Fruit fly (Drosophila melanogaster) whole organism, embryonic: ENCODE results near the gene CG33107.

Source experiments
- B-H1 ChIP-seq: fragments of 200-800 bp; sonication (Bioruptor generic); IDR thresholded peaks from 3 replicates; pipeline ENCODE4 v1.3.6; 2022; ENCODE audit warnings: missing biosample characterization, missing genetic modification characterization
- CG10565 ChIP-seq: fragments of 200-800 bp; sonication (Bioruptor generic); optimal IDR thresholded peaks from 3 replicates; lab custom pipeline; 2016; ENCODE audit warnings: missing biosample characterization, mild to moderate bottlenecking, missing genetic modification characterization
- CG11247 ChIP-seq: fragments of 200-800 bp; sonication (Bioruptor generic); IDR thresholded peaks from 2 replicates; pipeline ENCODE4 v1.3.6; 2022; ENCODE audit warnings: missing biosample characterization, missing genetic modification characterization
- CG11398 ChIP-seq: fragments of 200-800 bp; sonication (Bioruptor generic); optimal IDR thresholded peaks from 2 replicates; lab custom pipeline; 2016; ENCODE audit warnings: missing biosample characterization, missing genetic modification characterization
- CG12071 ChIP-seq: fragments of 200-800 bp; sonication (Bioruptor generic); optimal IDR thresholded peaks from 3 replicates; lab custom pipeline; 2018; ENCODE audit warnings: missing biosample characterization, mild to moderate bottlenecking, missing genetic modification characterization
- CG12155 ChIP-seq: fragments of 200-800 bp; sonication (Bioruptor generic); optimal IDR thresholded peaks from 3 replicates; lab custom pipeline; 2016; ENCODE audit warnings: missing biosample characterization, missing genetic modification characterization
- CG12219 ChIP-seq: fragments of 200-800 bp; sonication (Bioruptor generic); optimal IDR thresholded peaks from 3 replicates; lab custom pipeline; 2018; ENCODE audit warnings: missing biosample characterization, mild to moderate bottlenecking, missing genetic modification characterization
- CG13894 ChIP-seq: fragments of 200-800 bp; sonication (Bioruptor generic); optimal IDR thresholded peaks from 3 replicates; lab custom pipeline; 2018; ENCODE audit warnings: missing biosample characterization, mild to moderate bottlenecking, missing genetic modification characterization, moderate library complexity
- CG15073 ChIP-seq: fragments of 200-800 bp; sonication (Bioruptor generic); optimal IDR thresholded peaks from 2 replicates; lab custom pipeline; 2016; ENCODE audit warnings: missing biosample characterization, missing genetic modification characterization
- CG2875 ChIP-seq: fragments of 200-800 bp; sonication (Bioruptor generic); optimal IDR thresholded peaks from 2 replicates; lab custom pipeline; 2017; ENCODE audit warnings: missing biosample characterization, mild to moderate bottlenecking, missing genetic modification characterization, missing genetic modification reagents
- CG31224 ChIP-seq: fragments of 200-800 bp; sonication (Bioruptor generic); IDR thresholded peaks from 2 replicates; pipeline ENCODE4 v1.3.6; 2022; ENCODE audit warnings: missing biosample characterization, missing genetic modification characterization
- CG33213 ChIP-seq: fragments of 200-800 bp; sonication (Bioruptor generic); optimal IDR thresholded peaks from 3 replicates; lab custom pipeline; 2016; ENCODE audit warnings: missing biosample characterization, missing genetic modification characterization
- CG3847 ChIP-seq: fragments of 200-800 bp; sonication (Bioruptor generic); IDR thresholded peaks from 2 replicates; pipeline ENCODE4 v1.3.6; 2022; ENCODE audit warnings: missing biosample characterization, missing genetic modification characterization
- CG3995 ChIP-seq: fragments of 200-800 bp; sonication (Bioruptor generic); optimal IDR thresholded peaks from 3 replicates; lab custom pipeline; 2016; ENCODE audit warnings: missing biosample characterization, missing genetic modification characterization
- CG42726 ChIP-seq: fragments of 200-800 bp; sonication (Bioruptor generic); IDR thresholded peaks from 2 replicates; pipeline ENCODE4 v1.3.6; 2022; ENCODE audit warnings: missing biosample characterization, missing genetic modification characterization; ENCODE audit not compliant: partially characterized antibody
- CG4282 ChIP-seq: fragments of 200-800 bp; sonication (Bioruptor generic); optimal IDR thresholded peaks from 2 replicates; lab custom pipeline; 2016; ENCODE audit warnings: missing biosample characterization, missing genetic modification characterization
- CG4617 ChIP-seq: fragments of 200-800 bp; sonication (Bioruptor generic); optimal IDR thresholded peaks from 3 replicates; lab custom pipeline; 2016; ENCODE audit warnings: missing biosample characterization, missing genetic modification characterization, borderline replicate concordance
- CG8765 ChIP-seq: fragments of 200-800 bp; sonication (Bioruptor generic); IDR thresholded peaks from 2 replicates; pipeline ENCODE4 v1.3.6; 2022; ENCODE audit warnings: missing biosample characterization, missing genetic modification characterization
- CG9437 ChIP-seq: fragments of 200-800 bp; sonication (Bioruptor generic); optimal IDR thresholded peaks from 2 replicates; lab custom pipeline; 2018; ENCODE audit warnings: missing biosample characterization, mild to moderate bottlenecking, missing genetic modification characterization
- CG9727 ChIP-seq: fragments of 200-800 bp; sonication (Bioruptor generic); optimal IDR thresholded peaks from 3 replicates; lab custom pipeline; 2017; ENCODE audit warnings: missing biosample characterization, mild to moderate bottlenecking, missing genetic modification characterization
- CkIIα-i1 ChIP-seq: fragments of 200-800 bp; sonication (Bioruptor generic); IDR thresholded peaks from 2 replicates; pipeline ENCODE4 v1.3.6; 2022; ENCODE audit warnings: missing biosample characterization, missing genetic modification characterization
- Dbx ChIP-seq: fragments of 200-800 bp; sonication (Bioruptor generic); IDR thresholded peaks from 3 replicates; pipeline ENCODE4 v1.3.6; 2022; ENCODE audit warnings: missing biosample characterization, missing genetic modification characterization
- Dfd ChIP-seq, 2 experiments: fragments of >200 bp; optimal IDR thresholded peaks; 2 replicates each; lab custom pipeline; 2017; ENCODE audit warnings: missing biosample characterization in 2 of 2, missing genetic modification characterization in 2 of 2
- Gug ChIP-seq: fragments of 200-800 bp; sonication (Bioruptor generic); IDR thresholded peaks from 4 replicates; pipeline ENCODE4 v1.3.6; 2022; ENCODE audit warnings: missing biosample characterization, missing genetic modification characterization
- HLH54F ChIP-seq: fragments of 200-800 bp; sonication (Bioruptor generic); optimal IDR thresholded peaks from 3 replicates; lab custom pipeline; 2016; ENCODE audit warnings: missing biosample characterization, missing genetic modification characterization
- HLHmδ ChIP-seq: fragments of 200-800 bp; sonication (Bioruptor generic); optimal IDR thresholded peaks from 2 replicates; lab custom pipeline; 2018; ENCODE audit warnings: missing biosample characterization, mild to moderate bottlenecking, missing genetic modification characterization, moderate library complexity
- Mad ChIP-seq: fragments of 200-800 bp; sonication (Bioruptor generic); optimal IDR thresholded peaks from 2 replicates; lab custom pipeline; 2016; ENCODE audit warnings: missing biosample characterization, missing genetic modification characterization
- Mrtf ChIP-seq: fragments of 200-800 bp; sonication (Bioruptor generic); IDR thresholded peaks from 3 replicates; pipeline ENCODE4 v1.3.6; 2022; ENCODE audit warnings: missing biosample characterization, missing genetic modification characterization
- NK7.1 ChIP-seq: fragments of 200-800 bp; sonication (Bioruptor generic); optimal IDR thresholded peaks from 3 replicates; lab custom pipeline; 2016; ENCODE audit warnings: missing biosample characterization, missing genetic modification characterization
- Optix ChIP-seq: fragments of 200-800 bp; sonication (Bioruptor generic); IDR thresholded peaks from 3 replicates; pipeline ENCODE4 v1.3.6; 2022; ENCODE audit warnings: missing biosample characterization, missing genetic modification characterization
- Rx ChIP-seq: fragments of 200-800 bp; sonication (Bioruptor generic); IDR thresholded peaks from 2 replicates; pipeline ENCODE4 v1.3.6; 2022; ENCODE audit warnings: missing biosample characterization, missing genetic modification characterization
- Sox100B ChIP-seq: fragments of 200-800 bp; sonication (Bioruptor generic); optimal IDR thresholded peaks from 3 replicates; lab custom pipeline; 2018; ENCODE audit warnings: missing biosample characterization, mild to moderate bottlenecking, missing genetic modification characterization
- Taf1 ChIP-seq: fragments of 200-800 bp; sonication (Bioruptor generic); IDR thresholded peaks from 2 replicates; pipeline ENCODE4 v1.3.6; 2022; ENCODE audit warnings: missing biosample characterization, missing genetic modification characterization
- ac ChIP-seq: fragments of 200-800 bp; sonication (Bioruptor generic); optimal IDR thresholded peaks from 3 replicates; lab custom pipeline; 2017; ENCODE audit warnings: missing biosample characterization, mild to moderate bottlenecking, missing genetic modification characterization
- aop ChIP-seq: fragments of 200-800 bp; sonication (Bioruptor generic); IDR thresholded peaks from 2 replicates; pipeline ENCODE4 v1.3.6; 2022; ENCODE audit warnings: missing biosample characterization, missing genetic modification characterization
- ara ChIP-seq: fragments of 200-800 bp; sonication (Bioruptor generic); IDR thresholded peaks from 2 replicates; pipeline ENCODE4 v1.3.6; 2022; ENCODE audit warnings: missing biosample characterization, missing genetic modification characterization
- cad ChIP-seq: fragments of >200 bp; optimal IDR thresholded peaks from 2 replicates; lab custom pipeline; 2017; ENCODE audit warnings: missing biosample characterization, missing genetic modification characterization
- ci ChIP-seq: fragments of 200-800 bp; sonication (Bioruptor generic); IDR thresholded peaks from 3 replicates; pipeline ENCODE4 v1.3.6; 2022; ENCODE audit warnings: missing biosample characterization, missing genetic modification characterization
- dmrt99B ChIP-seq: fragments of 200-800 bp; sonication (Bioruptor generic); optimal IDR thresholded peaks from 2 replicates; lab custom pipeline; 2018; ENCODE audit warnings: missing biosample characterization, mild to moderate bottlenecking, missing genetic modification characterization, moderate library complexity
- ewg ChIP-seq: fragments of 200-800 bp; sonication (Bioruptor generic); optimal IDR thresholded peaks from 3 replicates; lab custom pipeline; 2017; ENCODE audit warnings: mild to moderate bottlenecking, missing biosample characterization, missing genetic modification reagents, missing genetic modification characterization
- fd64A ChIP-seq: fragments of 200-800 bp; sonication (Bioruptor generic); optimal IDR thresholded peaks from 3 replicates; lab custom pipeline; 2018; ENCODE audit warnings: missing biosample characterization, mild to moderate bottlenecking, missing genetic modification characterization
- gfzf ChIP-seq: fragments of 200-800 bp; sonication (Bioruptor generic); optimal IDR thresholded peaks from 2 replicates; lab custom pipeline; 2016; ENCODE audit warnings: missing biosample characterization, mild to moderate bottlenecking, missing genetic modification characterization, moderate library complexity
- h ChIP-seq: fragments of >200 bp; optimal IDR thresholded peaks from 2 replicates; lab custom pipeline; 2017
- nmo ChIP-seq: fragments of 200-800 bp; sonication (Bioruptor generic); optimal IDR thresholded peaks from 2 replicates; lab custom pipeline; 2018; ENCODE audit warnings: missing biosample characterization, mild to moderate bottlenecking, missing genetic modification characterization, moderate library complexity
- org-1 ChIP-seq: fragments of 200-800 bp; sonication (Bioruptor generic); optimal IDR thresholded peaks from 2 replicates; lab custom pipeline; 2017; ENCODE audit warnings: missing biosample characterization, missing genetic modification characterization
- otp ChIP-seq: fragments of 200-800 bp; sonication (Bioruptor generic); IDR thresholded peaks from 3 replicates; pipeline ENCODE4, ENCODE4 v1.3.6; 2022; ENCODE audit warnings: missing biosample characterization, missing genetic modification characterization
- ro ChIP-seq: fragments of 200-800 bp; sonication (Bioruptor generic); IDR thresholded peaks from 2 replicates; pipeline ENCODE4 v1.3.6; 2022; ENCODE audit warnings: missing biosample characterization, missing genetic modification characterization
- scrt ChIP-seq: fragments of 200-800 bp; sonication (Bioruptor generic); optimal IDR thresholded peaks from 2 replicates; lab custom pipeline; 2018; ENCODE audit warnings: missing biosample characterization, mild to moderate bottlenecking, missing genetic modification characterization, moderate library complexity
- ssp ChIP-seq: fragments of 200-800 bp; sonication (Bioruptor generic); IDR thresholded peaks from 2 replicates; pipeline ENCODE4 v1.3.6; 2022; ENCODE audit warnings: missing biosample characterization, missing genetic modification characterization
- toy ChIP-seq: fragments of 200-800 bp; sonication (Bioruptor generic); IDR thresholded peaks from 2 replicates; pipeline ENCODE4 v1.3.6; 2022; ENCODE audit warnings: missing biosample characterization, missing genetic modification characterization
- yki ChIP-seq: fragments of >200 bp; optimal IDR thresholded peaks from 3 replicates; lab custom pipeline; 2018

Gene CG33107

DNA sequence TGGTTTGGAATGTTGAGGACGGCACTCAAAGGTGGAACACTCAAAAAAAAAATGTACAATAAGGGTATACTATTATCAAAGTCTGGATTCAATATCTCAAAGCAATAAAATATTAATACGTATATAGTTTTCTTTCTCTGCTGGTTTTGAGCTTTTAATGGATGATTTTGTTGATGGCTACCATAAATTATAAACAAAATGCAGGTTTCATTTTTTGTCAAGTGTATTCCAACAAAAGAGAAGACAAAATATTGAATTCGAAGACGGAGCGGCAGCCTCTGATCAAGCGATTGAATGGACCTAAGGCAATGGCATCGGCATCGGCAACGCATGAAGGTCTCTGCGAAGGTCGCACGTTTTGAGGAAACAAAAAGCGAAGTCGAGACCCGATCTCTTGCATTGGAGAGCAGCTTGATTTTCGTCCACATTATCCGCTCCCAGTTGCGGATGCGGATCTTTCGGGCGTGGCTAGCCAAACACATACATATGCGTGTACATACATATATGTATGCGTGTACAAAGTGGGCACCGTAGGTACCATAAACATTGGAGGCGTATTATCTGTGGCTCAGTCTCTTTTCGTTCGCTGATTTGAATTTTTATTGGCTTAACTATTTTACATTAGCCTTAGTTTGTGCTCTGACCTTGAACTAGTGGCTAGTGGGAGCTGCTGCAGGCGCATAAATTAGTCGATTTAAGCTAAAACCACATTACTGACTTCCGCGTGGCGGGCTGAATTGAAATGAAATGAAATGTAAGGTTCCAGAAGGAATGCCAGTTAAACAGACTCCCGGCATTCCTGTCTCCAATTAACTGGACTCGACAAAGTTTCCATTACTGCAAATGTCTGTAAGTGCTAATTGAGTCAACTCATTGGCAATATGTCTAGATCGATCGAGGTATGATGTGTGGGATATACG lies 47.8 kb downstream of the CG33107 start (continued):
- TF ChIP-seq nmo, result peak; percentile 36
- TF ChIP-seq ac (GFP tag; lab: Kevin White, UChicago), result no peak
- TF ChIP-seq Dbx, result no peak
- TF ChIP-seq ewg (GFP tag; lab: Kevin White, UChicago), result peak; percentile 24
- no peak for TF ChIP-seq gfzf
- TF ChIP-seq h (lab: Kevin White, UChicago), result no peak
- TF ChIP-seq Optix (GFP tag; lab: Robert Waterston, UW), result no peak
- TF ChIP-seq ssp, result no peak
- no peak for TF ChIP-seq HLHmδ (GFP tag; lab: Kevin White, UChicago)
- TF ChIP-seq Mad (GFP tag; lab: Kevin White, UChicago), result no peak
- peak; percentile 11 for TF ChIP-seq CG12071 (GFP tag; lab: Kevin White, UChicago)
- no peak for TF ChIP-seq CG31224 (GFP tag; lab: Robert Waterston, UW)
- TF ChIP-seq CG42726 (GFP tag; lab: Robert Waterston, UW), result no peak
- TF ChIP-seq scrt, result no peak
- no peak for TF ChIP-seq ara (GFP tag; lab: Robert Waterston, UW)
- TF ChIP-seq CG9437, result peak; percentile 11
- no peak for TF ChIP-seq CG4282 (GFP tag; lab: Kevin White, UChicago)
- TF ChIP-seq fd64A (GFP tag; lab: Kevin White, UChicago), result no peak
- no peak for TF ChIP-seq NK7.1 (GFP tag; lab: Kevin White, UChicago)
- no peak for TF ChIP-seq yki (lab: Kevin White, UChicago)
- TF ChIP-seq ci, result peak; percentile 62; the same call in 1 of the 3 replicates
- no peak for TF ChIP-seq CG10565 (GFP tag; lab: Kevin White, UChicago)
- TF ChIP-seq otp, result peak; percentile 32; the same call in 1 of the 3 replicates
- peak; percentile 24 for TF ChIP-seq CG9727 (GFP tag; lab: Kevin White, UChicago)
- 0 out of 2 replicates have a peak, but pooled peaks have one; percentile 5 for TF ChIP-seq Rx (GFP tag; lab: Robert Waterston, UW)
- no peak for TF ChIP-seq CkIIα-i1
- peak; percentile 79 for TF ChIP-seq dmrt99B (tag; lab: Kevin White, UChicago)
- TF ChIP-seq CG15073 (GFP tag; lab: Kevin White, UChicago), result no peak
- TF ChIP-seq Mrtf (GFP tag; lab: Robert Waterston, UW), result no peak
- TF ChIP-seq CG13894 (tag; lab: Kevin White, UChicago), result no peak
- no peak for TF ChIP-seq Taf1
- no peak for TF ChIP-seq CG11247 (GFP tag; lab: Robert Waterston, UW)
- TF ChIP-seq CG33213 (GFP tag; lab: Kevin White, UChicago), result no peak
- no peak for TF ChIP-seq cad (GFP tag; lab: Kevin White, UChicago)
- no peak for TF ChIP-seq CG3847 (GFP tag; lab: Robert Waterston, UW)
- TF ChIP-seq ro, result no peak
- no peak for TF ChIP-seq org-1 (GFP tag; lab: Kevin White, UChicago)
- TF ChIP-seq aop (GFP tag; lab: Robert Waterston, UW), result no peak
- TF ChIP-seq Dfd (GFP tag; optimal IDR thresholded peaks at IDR 0.05; lab: Kevin White, UChicago), result no peak
- TF ChIP-seq CG2875, result no peak
- TF ChIP-seq CG4617 (GFP tag; lab: Kevin White, UChicago), result no peak
- TF ChIP-seq CG8765 (GFP tag; lab: Robert Waterston, UW), result no peak
- TF ChIP-seq Gug, result no peak
- TF ChIP-seq CG12155, result peak; percentile 5
- peak; percentile 25 for TF ChIP-seq CG12219 (GFP tag; lab: Kevin White, UChicago)
- TF ChIP-seq toy (GFP tag; lab: Robert Waterston, UW), result no peak
- TF ChIP-seq CG3995, result no peak
- no peak for TF ChIP-seq CG11398 (GFP tag; lab: Kevin White, UChicago)
- peak; percentile 5 for TF ChIP-seq Sox100B (GFP tag; lab: Kevin White, UChicago)
- no peak for TF ChIP-seq B-H1 (GFP tag; lab: Robert Waterston, UW)
- no peak for TF ChIP-seq HLH54F (GFP tag; lab: Kevin White, UChicago)
